Worm (Caenorhabditis elegans) whole organism, L4 larva: ENCODE results near the gene cln-3.3.
"Not testable (repeated sequence)": the region's sequence is repeated elsewhere in the genome, so short reads cannot be mapped to it uniquely, and the experiment has no call there.

Experiments used
- D1046.2 ChIP-seq: fragments of 200-800 bp; sonication (Bioruptor generic); IDR thresholded peaks from 2 replicates; pipeline ENCODE4 v1.3.6; 2022; ENCODE audit warnings: missing genetic modification characterization, missing compliant biosample characterization
- F26F4.8 ChIP-seq: fragments of 200-800 bp; sonication (Bioruptor generic); conservative IDR thresholded peaks from 2 replicates; pipeline ENCODE4 v1.3.6; 2022; ENCODE audit warnings: missing genetic modification characterization, missing compliant biosample characterization
- F49E8.2 ChIP-seq: sonication (generic microtip); optimal IDR thresholded peaks from 2 replicates; lab custom pipeline; 2016; ENCODE audit warnings: missing compliant biosample characterization, mild to moderate bottlenecking, missing genetic modification characterization, borderline replicate concordance
- T20F7.1 ChIP-seq: fragments of 200-800 bp; sonication (Bioruptor generic); optimal IDR thresholded peaks from 2 replicates; lab custom pipeline; 2018; ENCODE audit warnings: mild to moderate bottlenecking, missing genetic modification characterization, missing compliant biosample characterization
- aha-1 ChIP-seq: fragments of 150-350 bp; peaks from one replicate; lab custom pipeline; 2014; ENCODE audit warnings: missing biosample characterization, missing genetic modification characterization
- aly-2 ChIP-seq: sonication (generic microtip); optimal IDR thresholded peaks from 2 replicates; lab custom pipeline; 2018; ENCODE audit warnings: missing biosample characterization, missing genetic modification characterization
- ama-1 ChIP-seq: fragments of 150-350 bp; optimal IDR thresholded peaks from 2 replicates; lab custom pipeline; 2014; ENCODE audit warnings: inconsistent platforms, mixed read lengths
- arid-1 ChIP-seq: fragments of 200-800 bp; sonication (Bioruptor generic); conservative IDR thresholded peaks from 2 replicates; pipeline ENCODE4 v1.3.6; 2022; ENCODE audit warnings: missing genetic modification reagents, missing genetic modification characterization, missing compliant biosample characterization
- ceh-28 ChIP-seq: fragments of 150-350 bp; optimal IDR thresholded peaks from 2 replicates; lab custom pipeline; 2014; ENCODE audit warnings: missing biosample characterization, missing genetic modification reagents, missing genetic modification characterization
- ceh-44 ChIP-seq: fragments of 200-800 bp; sonication (Bioruptor generic); IDR thresholded peaks from 2 replicates; pipeline ENCODE4 v1.3.6; 2022; ENCODE audit warnings: missing genetic modification reagents, missing genetic modification characterization, missing compliant biosample characterization
- ces-1 ChIP-seq: fragments of 150-350 bp; sonication (generic microtip); optimal IDR thresholded peaks from 4 replicates; lab custom pipeline; 2014; ENCODE audit warnings: missing biosample characterization, missing genetic modification reagents, missing genetic modification characterization
- cey-2 ChIP-seq: sonication (generic microtip); optimal IDR thresholded peaks from 3 replicates; lab custom pipeline; 2017; ENCODE audit warnings: missing genetic modification characterization, mild to moderate bottlenecking, missing compliant biosample characterization, antibody characterized with exemption, borderline replicate concordance; ENCODE audit not compliant: insufficient read depth
- daf-12 ChIP-seq: fragments of 150-350 bp; optimal IDR thresholded peaks from 2 replicates; lab custom pipeline; 2014; ENCODE audit warnings: missing biosample characterization, missing genetic modification reagents, missing genetic modification characterization
- daf-16 ChIP-seq, 3 experiments: sonication (generic microtip); optimal IDR thresholded peaks; 2 replicates each; lab custom pipeline; 2016 to 2017; ENCODE audit warnings: missing genetic modification characterization in 3 of 3, missing genetic modification reagents in 3 of 3, mild to moderate bottlenecking in 2 of 3, missing compliant biosample characterization in 2 of 3, missing biosample characterization in 1 of 3, moderate library complexity in 1 of 3
- dmd-9 ChIP-seq: fragments of 200-800 bp; sonication (Bioruptor generic); IDR thresholded peaks from 2 replicates; pipeline ENCODE4 v1.3.6; 2022; ENCODE audit warnings: missing genetic modification reagents, missing genetic modification characterization, missing compliant biosample characterization
- dve-1 ChIP-seq: sonication (generic microtip); optimal IDR thresholded peaks from 2 replicates; lab custom pipeline; 2017; ENCODE audit warnings: antibody characterized with exemption, mild to moderate bottlenecking, missing genetic modification characterization, missing compliant biosample characterization; ENCODE audit not compliant: insufficient read depth
- egl-27 ChIP-seq: sonication (generic microtip); optimal IDR thresholded peaks from 3 replicates; lab custom pipeline; 2017; ENCODE audit warnings: missing biosample characterization, missing genetic modification reagents, missing genetic modification characterization
- fkh-10 ChIP-seq: fragments of 150-350 bp; optimal IDR thresholded peaks from 2 replicates; lab custom pipeline; 2014; ENCODE audit warnings: missing biosample characterization, missing genetic modification reagents, missing genetic modification characterization
- hlh-11 ChIP-seq: fragments of 200-800 bp; sonication (Bioruptor generic); optimal IDR thresholded peaks from 2 replicates; lab custom pipeline; 2018; ENCODE audit warnings: mild to moderate bottlenecking, missing genetic modification characterization, missing compliant biosample characterization
- lin-39 ChIP-seq: fragments of 150-350 bp; optimal IDR thresholded peaks from 2 replicates; lab custom pipeline; 2014; ENCODE audit warnings: missing biosample characterization, missing genetic modification reagents, missing genetic modification characterization
- lir-3 ChIP-seq: sonication (generic microtip); optimal IDR thresholded peaks from 2 replicates; lab custom pipeline; 2016; ENCODE audit warnings: mild to moderate bottlenecking, missing genetic modification characterization, missing compliant biosample characterization
- lsy-2 ChIP-seq, 2 experiments: fragments of 150-350 bp in 1 of 2; sonication (generic microtip) in 1 of 2; optimal IDR thresholded peaks; 2 replicates each; lab custom pipeline; 2014 to 2017; ENCODE audit warnings: missing biosample characterization in 2 of 2, missing genetic modification characterization in 2 of 2
- nhr-10 ChIP-seq: fragments of 150-350 bp; optimal IDR thresholded peaks from 2 replicates; lab custom pipeline; 2014; ENCODE audit warnings: missing biosample characterization, missing genetic modification characterization
- nhr-111 ChIP-seq: fragments of 200-800 bp; sonication (Bioruptor generic); optimal IDR thresholded peaks from 2 replicates; lab custom pipeline; 2018; ENCODE audit warnings: mild to moderate bottlenecking, missing genetic modification characterization, missing compliant biosample characterization
- nhr-48 ChIP-seq: sonication (generic microtip); optimal IDR thresholded peaks from 2 replicates; lab custom pipeline; 2016; ENCODE audit warnings: mild to moderate bottlenecking, missing genetic modification characterization, missing compliant biosample characterization
- nhr-77 ChIP-seq: fragments of 150-350 bp; optimal IDR thresholded peaks from 2 replicates; lab custom pipeline; 2014; ENCODE audit warnings: missing biosample characterization, missing genetic modification characterization
- snpc-1.2 ChIP-seq: fragments of 200-800 bp; sonication (Bioruptor generic); IDR thresholded peaks from 2 replicates; pipeline ENCODE4 v1.3.6; 2022; ENCODE audit warnings: missing genetic modification reagents, missing genetic modification characterization, missing compliant biosample characterization
- unc-62 ChIP-seq, 3 experiments: fragments of 150-350 bp in 1 of 3; sonication (generic microtip); optimal IDR thresholded peaks in 2 of 3; peaks in 1 of 3; 1 replicate in 1 of 3; 2 replicates in 2 of 3; lab custom pipeline; 2014 to 2017; ENCODE audit warnings: missing biosample characterization in 3 of 3, missing genetic modification characterization in 3 of 3, missing genetic modification reagents in 3 of 3, missing genotype in 1 of 3
- zfp-2 ChIP-seq: sonication (generic microtip); optimal IDR thresholded peaks from 2 replicates; lab custom pipeline; 2016; ENCODE audit warnings: mild to moderate bottlenecking, missing genetic modification characterization, missing compliant biosample characterization

cln-3.3 gene

DNA sequence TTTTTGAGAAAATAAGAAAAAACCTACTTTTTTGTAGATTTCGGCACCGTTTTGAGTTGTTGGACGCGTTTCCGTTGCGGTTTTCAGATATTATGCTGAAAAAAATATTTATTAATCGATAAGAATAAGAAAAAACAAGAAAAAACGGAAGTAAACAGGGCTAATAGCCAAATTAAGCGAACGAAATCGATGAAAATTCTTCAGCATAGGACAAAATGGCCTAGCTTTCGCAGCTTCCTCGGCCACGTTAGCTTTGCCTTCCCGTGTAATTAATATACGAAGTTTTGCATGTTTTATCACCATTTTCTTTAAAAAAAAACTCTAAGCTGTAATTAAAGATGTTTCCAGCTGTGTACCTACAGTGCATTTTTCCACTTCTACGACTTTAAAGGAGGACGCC lies 13.4 kb downstream of the cln-3.3 start, which contains the start of gene ZC190.10:
TSS of gene ZC190.10 (minus strand) at position 101 of the 400 bp plus-strand sequence.
- TF ChIP-seq dmd-9 (GFP tag; lab: Robert Waterston, UW); hlh-11 (tag; lab: Kevin White, UChicago); aly-2 (tag; lab: Kevin White, UChicago): not testable (repeated sequence)

DNA sequence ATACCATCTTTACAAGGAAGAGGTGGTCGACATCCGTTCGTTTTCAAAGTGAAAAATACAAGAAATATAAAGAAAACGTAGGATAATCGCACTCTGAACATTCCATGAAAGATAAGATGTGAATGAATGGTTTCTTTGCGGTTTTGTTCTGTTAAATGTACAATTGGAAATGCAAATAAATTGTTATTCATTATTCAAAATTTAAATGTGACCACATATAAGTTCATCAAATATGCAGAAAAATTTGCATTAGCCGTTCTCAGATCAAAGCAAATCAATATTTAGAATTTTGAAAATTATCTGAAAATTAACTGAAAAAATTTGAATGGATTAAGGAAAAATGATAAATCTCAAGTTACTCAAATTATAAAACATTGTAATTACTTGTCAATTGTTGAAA lies 29.1 kb downstream of the cln-3.3 start, which contains the start of gene ZC178.2:
TSS of gene ZC178.2 (minus strand) at position 101 of the 400 bp plus-strand sequence.
- TF ChIP-seq nhr-111, result no peak
- TF ChIP-seq, all 104 proteins: peak for 0

DNA sequence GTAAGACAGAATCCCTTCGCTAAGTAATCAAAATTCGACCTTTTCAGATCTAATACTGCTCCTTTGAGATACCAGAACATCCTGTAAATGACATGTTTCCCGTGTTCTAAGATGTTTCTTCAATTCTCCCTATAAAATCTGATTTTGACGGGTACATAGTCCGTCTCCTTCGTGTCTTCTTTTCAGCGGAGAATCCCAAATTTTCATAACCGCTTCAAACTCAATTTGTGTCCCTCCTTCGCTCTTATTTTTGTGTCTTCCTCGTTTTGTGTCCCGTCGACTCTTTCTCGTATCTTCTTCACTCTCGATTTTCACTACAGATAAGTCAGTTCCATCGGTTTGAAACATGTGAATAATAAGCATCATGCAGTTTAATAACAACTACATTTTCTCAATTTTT lies 33.3 kb downstream of the cln-3.3 start, which contains the start of gene glr-5:
TSS of gene glr-5 (plus strand) at position 321 of the 400 bp plus-strand sequence.
- TF ChIP-seq fkh-10 (GFP tag; lab: Kevin White, UChicago) (peak; percentile 67), ces-1 (GFP tag; lab: Kevin White, UChicago) (peak; percentile 84), ceh-28 (tag; lab: Kevin White, UChicago) (no peak)

DNA sequence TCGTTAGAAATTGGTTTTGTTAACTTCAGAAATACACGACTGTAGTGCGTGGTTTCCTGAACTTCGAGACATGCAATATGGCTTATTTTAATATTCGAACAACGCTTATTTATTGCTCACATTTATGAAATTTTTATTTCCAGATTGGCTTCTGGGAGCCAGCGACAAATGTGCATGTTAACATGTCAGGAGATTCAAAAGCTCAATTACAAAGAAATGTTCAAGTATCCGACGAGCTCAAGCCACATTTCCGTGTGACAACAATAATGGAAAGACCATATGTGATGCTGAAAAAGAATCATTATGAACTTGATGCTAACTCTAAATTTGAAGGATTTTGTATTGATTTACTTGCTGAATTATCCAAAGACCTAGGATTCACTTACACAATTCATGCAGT lies 35.5 kb downstream of the cln-3.3 start:
- TF ChIP-seq ceh-44 (GFP tag; lab: Robert Waterston, UW) (no peak), unc-62 (GFP tag; optimal IDR thresholded peaks at IDR 0.05 in 1 of 2; lab: Kevin White, UChicago) (peak in 1 of 2 experiments; percentile 97), unc-62 (tag; optimal IDR thresholded peaks at IDR 0.05; lab: Kevin White, UChicago) (no peak), F49E8.2 (no peak), nhr-77 (no peak), T20F7.1 (GFP tag; lab: Kevin White, UChicago) (no peak), egl-27 (tag; lab: Kevin White, UChicago) (no peak)

DNA sequence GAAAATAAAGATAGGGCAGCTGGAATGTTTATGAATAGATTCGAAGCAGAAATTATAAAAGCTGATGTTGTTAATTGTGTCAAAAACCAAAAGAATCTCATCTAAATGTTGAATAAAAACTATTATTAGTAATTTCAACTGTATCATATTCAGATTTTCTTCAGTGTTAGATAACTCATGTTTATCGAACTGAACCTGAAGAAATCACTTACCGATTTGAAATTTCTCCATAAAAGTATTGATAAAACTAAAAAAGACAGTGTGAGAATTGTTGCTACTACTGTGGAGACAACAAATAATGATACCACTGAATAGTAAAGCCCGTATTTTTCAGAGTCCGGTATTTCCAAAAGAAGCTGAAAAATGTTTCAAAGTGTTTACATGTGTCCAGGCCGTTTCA lies 39.3 kb downstream of the cln-3.3 start, which contains the start of gene ZC196.8:
TSS of gene ZC196.8 (minus strand) at position 101 of the 400 bp plus-strand sequence.
- not testable (repeated sequence) for TF ChIP-seq lsy-2 (tag; optimal IDR thresholded peaks at IDR 0.05; lab: Kevin White, UChicago); ceh-44 (GFP tag; lab: Robert Waterston, UW); dve-1

DNA sequence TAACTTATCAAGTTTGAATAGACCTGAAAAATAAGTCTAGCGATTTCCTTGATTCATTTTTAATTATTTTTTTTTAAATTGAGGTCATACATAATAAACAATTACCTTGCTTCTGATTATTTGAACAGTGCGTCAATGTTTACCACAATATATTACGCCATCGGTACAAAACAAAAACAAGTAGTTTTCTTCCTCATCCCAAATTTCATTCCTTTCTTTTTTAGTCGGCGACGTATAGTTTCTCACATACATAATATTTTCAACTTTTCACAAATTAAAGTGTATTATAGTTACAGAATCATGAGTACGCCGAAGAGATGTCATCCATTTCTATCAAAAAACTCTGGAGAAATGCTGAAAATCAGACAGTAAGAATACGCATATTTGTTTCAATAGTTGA lies 43.4 kb downstream of the cln-3.3 start, which contains the start of gene droe-8:
TSS of gene droe-8 (plus strand) at position 301 of the 400 bp plus-strand sequence.
- TF ChIP-seq nhr-10, daf-12, aha-1 (tag; lab: Kevin White, UChicago): not testable (repeated sequence)
- TF ChIP-seq, all 104 proteins: peak for 0; not testable (repeated sequence) for 104

DNA sequence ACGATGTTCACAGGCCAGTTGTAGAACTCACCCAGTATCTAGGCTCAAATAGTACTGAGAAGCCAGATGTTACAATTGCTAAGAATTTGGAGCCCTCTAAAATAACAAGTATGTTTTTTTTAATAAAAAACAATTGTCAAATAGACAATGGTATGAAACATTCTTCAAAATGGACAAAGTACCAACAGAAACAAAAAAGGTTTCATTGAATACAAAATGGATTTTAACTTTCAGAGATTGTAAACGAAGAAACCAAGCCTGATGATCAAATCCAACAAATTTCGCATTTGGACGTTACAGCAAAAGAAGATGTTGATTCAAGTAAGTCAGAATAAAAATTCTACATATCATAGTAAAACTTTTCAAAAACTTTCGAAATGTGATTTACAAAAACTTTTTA lies 44.2 kb downstream of the cln-3.3 start, which contains the start of gene ZC196.9:
TSS of gene ZC196.9 (minus strand) at position 101 of the 400 bp plus-strand sequence.
- TF ChIP-seq F49E8.2, result no peak
- TF ChIP-seq lir-3 (tag; lab: Kevin White, UChicago), result no peak
- TF ChIP-seq snpc-1.2, result no peak
- TF ChIP-seq F26F4.8, result no peak
- TF ChIP-seq cey-2 (tag; lab: Kevin White, UChicago), result no peak
- TF ChIP-seq zfp-2 (tag; lab: Kevin White, UChicago), result no peak
- TF ChIP-seq lin-39 (tag; lab: Kevin White, UChicago), result no peak
- no peak for TF ChIP-seq nhr-48 (tag; lab: Kevin White, UChicago)
- TF ChIP-seq daf-16 (GFP tag; optimal IDR thresholded peaks at IDR 0.05; lab: Kevin White, UChicago), result no peak
- no peak for TF ChIP-seq daf-16 (tag; optimal IDR thresholded peaks at IDR 0.05; lab: Kevin White, UChicago)
- no peak for TF ChIP-seq daf-12 (tag; lab: Kevin White, UChicago)
- no peak for TF ChIP-seq ama-1 (lab: Kevin White, UChicago)
- TF ChIP-seq D1046.2, result no peak
- no peak for TF ChIP-seq arid-1 (GFP tag; lab: Robert Waterston, UW)
- TF ChIP-seq, all 104 proteins: peak for 0
